Fruit fly (Drosophila melanogaster) whole organism, prepupa: ENCODE data around the gene pigeon.

Experiments used
- Blimp-1 ChIP-seq: fragments of 200-800 bp; sonication (Bioruptor generic); optimal IDR thresholded peaks from 3 replicates; lab custom pipeline; 2017; ENCODE audit warnings: missing biosample characterization, missing genetic modification characterization, mild to moderate bottlenecking, moderate library complexity, missing genetic modification reagents
- CG10631 ChIP-seq: fragments of 200-800 bp; sonication (Bioruptor generic); optimal IDR thresholded peaks from 2 replicates; lab custom pipeline; 2016; ENCODE audit warnings: missing biosample characterization, missing genetic modification characterization
- CG10669 ChIP-seq: fragments of 200-800 bp; sonication (Bioruptor generic); optimal IDR thresholded peaks from 3 replicates; lab custom pipeline; 2018; ENCODE audit warnings: missing biosample characterization, mild to moderate bottlenecking, missing genetic modification characterization, moderate library complexity
- CG11294 ChIP-seq: fragments of 200-800 bp; sonication (Bioruptor generic); IDR thresholded peaks from 2 replicates; pipeline ENCODE4 v1.3.6; 2022; ENCODE audit warnings: missing biosample characterization, missing genetic modification characterization
- CG11762 ChIP-seq: fragments of 200-800 bp; sonication (Bioruptor generic); optimal IDR thresholded peaks from 3 replicates; lab custom pipeline; 2016; ENCODE audit warnings: missing biosample characterization, missing genetic modification characterization; ENCODE audit not compliant: insufficient read depth
- CG11902 ChIP-seq: fragments of 200-800 bp; sonication (Bioruptor generic); optimal IDR thresholded peaks from 3 replicates; lab custom pipeline; 2016; ENCODE audit warnings: missing biosample characterization, missing genetic modification characterization
- CG15336 ChIP-seq: fragments of 200-800 bp; sonication (Bioruptor generic); IDR thresholded peaks from 2 replicates; pipeline ENCODE4 v1.3.6; 2022; ENCODE audit warnings: missing biosample characterization, missing genetic modification characterization
- CG1621 ChIP-seq: fragments of 200-800 bp; sonication (Bioruptor generic); optimal IDR thresholded peaks from 3 replicates; lab custom pipeline; 2018; ENCODE audit warnings: missing biosample characterization, mild to moderate bottlenecking, missing genetic modification characterization
- CG16779 ChIP-seq: fragments of 200-800 bp; sonication (Bioruptor generic); optimal IDR thresholded peaks from 3 replicates; lab custom pipeline; 2017; ENCODE audit warnings: missing biosample characterization, mild to moderate bottlenecking, missing genetic modification characterization
- CG3032 ChIP-seq: fragments of 200-800 bp; optimal IDR thresholded peaks from 2 replicates; lab custom pipeline; 2019; ENCODE audit warnings: missing biosample characterization, mild to moderate bottlenecking, missing genetic modification characterization, moderate library complexity
- CG31627 ChIP-seq: fragments of 200-800 bp; sonication (Bioruptor generic); optimal IDR thresholded peaks from 3 replicates; lab custom pipeline; 2016; ENCODE audit warnings: missing biosample characterization, missing genetic modification characterization
- CG34406 ChIP-seq: fragments of 200-800 bp; sonication (Bioruptor generic); optimal IDR thresholded peaks from 3 replicates; lab custom pipeline; 2016; ENCODE audit warnings: missing biosample characterization, missing genetic modification characterization
- CG3919 ChIP-seq: fragments of 200-800 bp; sonication (Bioruptor generic); optimal IDR thresholded peaks from 3 replicates; lab custom pipeline; 2016; ENCODE audit warnings: missing biosample characterization, missing genetic modification characterization
- CG6163 ChIP-seq: fragments of 200-800 bp; sonication (Bioruptor generic); IDR thresholded peaks from 3 replicates; pipeline ENCODE4 v1.3.6; 2022; ENCODE audit warnings: missing biosample characterization, missing genetic modification characterization
- CG6276 ChIP-seq: fragments of 200-800 bp; sonication (Bioruptor generic); optimal IDR thresholded peaks from 2 replicates; lab custom pipeline; 2017; ENCODE audit warnings: missing biosample characterization, mild to moderate bottlenecking, missing genetic modification characterization
- CG6792 ChIP-seq: fragments of 200-800 bp; sonication (Bioruptor generic); optimal IDR thresholded peaks from 3 replicates; lab custom pipeline; 2016; ENCODE audit warnings: missing biosample characterization, missing genetic modification characterization
- CG6808 ChIP-seq: fragments of 200-800 bp; sonication (Bioruptor generic); optimal IDR thresholded peaks from 3 replicates; lab custom pipeline; 2017; ENCODE audit warnings: missing biosample characterization, missing genetic modification characterization, mild to moderate bottlenecking, moderate library complexity, missing genetic modification reagents
- CG6854 ChIP-seq: fragments of 200-800 bp; sonication (Bioruptor generic); optimal IDR thresholded peaks from 2 replicates; lab custom pipeline; 2017; ENCODE audit warnings: missing biosample characterization, mild to moderate bottlenecking, missing genetic modification characterization
- CG7368 ChIP-seq: fragments of 200-800 bp; sonication (Bioruptor generic); optimal IDR thresholded peaks from 3 replicates; lab custom pipeline; 2016; ENCODE audit warnings: missing biosample characterization, missing genetic modification characterization
- CG8119 ChIP-seq: fragments of 200-800 bp; sonication (Bioruptor generic); IDR thresholded peaks from 3 replicates; pipeline ENCODE4 v1.3.6; 2022; ENCODE audit warnings: missing biosample characterization, missing genetic modification characterization
- CG8319 ChIP-seq: fragments of 200-800 bp; sonication (Bioruptor generic); optimal IDR thresholded peaks from 3 replicates; lab custom pipeline; 2016; ENCODE audit warnings: missing biosample characterization, missing genetic modification characterization
- CG8632 ChIP-seq: fragments of 200-800 bp; sonication (Bioruptor generic); optimal IDR thresholded peaks from 3 replicates; lab custom pipeline; 2016; ENCODE audit warnings: missing biosample characterization, missing genetic modification characterization
- CG9139 ChIP-seq: fragments of 200-800 bp; sonication (Bioruptor generic); optimal IDR thresholded peaks from 3 replicates; lab custom pipeline; 2017; ENCODE audit warnings: missing biosample characterization, mild to moderate bottlenecking, missing genetic modification characterization
- Eip75B ChIP-seq: fragments of 200-800 bp; sonication (Bioruptor generic); optimal IDR thresholded peaks from 3 replicates; lab custom pipeline; 2016; ENCODE audit warnings: missing biosample characterization, missing genetic modification characterization
- Ets96B ChIP-seq: fragments of 200-800 bp; optimal IDR thresholded peaks from 2 replicates; lab custom pipeline; 2019; ENCODE audit warnings: missing biosample characterization, mild to moderate bottlenecking, missing genetic modification characterization, moderate library complexity
- Gug ChIP-seq: fragments of 200-800 bp; sonication (Bioruptor generic); IDR thresholded peaks from 2 replicates; pipeline ENCODE4 v1.3.6; 2022; ENCODE audit warnings: missing biosample characterization, missing genetic modification characterization
- Hr4 ChIP-seq: fragments of 200-800 bp; sonication (Bioruptor generic); optimal IDR thresholded peaks from 3 replicates; lab custom pipeline; 2016; ENCODE audit warnings: missing biosample characterization, missing genetic modification characterization
- Lpt ChIP-seq: fragments of 200-800 bp; sonication (Bioruptor generic); optimal IDR thresholded peaks from 3 replicates; lab custom pipeline; 2016; ENCODE audit warnings: missing biosample characterization, missing genetic modification characterization
- Met ChIP-seq: fragments of 200-800 bp; sonication (Bioruptor generic); optimal IDR thresholded peaks from 3 replicates; lab custom pipeline; 2016; ENCODE audit warnings: missing biosample characterization, missing genetic modification characterization
- OdsH ChIP-seq: fragments of 200-800 bp; sonication (Bioruptor generic); optimal IDR thresholded peaks from 3 replicates; lab custom pipeline; 2016; ENCODE audit warnings: missing biosample characterization, missing genetic modification characterization
- Smox ChIP-seq: fragments of 200-800 bp; sonication (Bioruptor generic); optimal IDR thresholded peaks from 3 replicates; lab custom pipeline; 2016; ENCODE audit warnings: missing biosample characterization, missing genetic modification characterization
- Sox102F ChIP-seq: fragments of 200-800 bp; sonication (Bioruptor generic); optimal IDR thresholded peaks from 2 replicates; lab custom pipeline; 2016; ENCODE audit warnings: missing biosample characterization, mild to moderate bottlenecking, missing genetic modification characterization
- Sox15 ChIP-seq: fragments of 200-800 bp; sonication (Bioruptor generic); optimal IDR thresholded peaks from 3 replicates; lab custom pipeline; 2016; ENCODE audit warnings: missing biosample characterization, missing genetic modification characterization
- achi ChIP-seq: fragments of 200-800 bp; sonication (Bioruptor generic); optimal IDR thresholded peaks from 3 replicates; lab custom pipeline; 2016; ENCODE audit warnings: missing biosample characterization, missing genetic modification characterization
- acj6 ChIP-seq: fragments of 200-800 bp; sonication (Bioruptor generic); optimal IDR thresholded peaks from 3 replicates; lab custom pipeline; 2016; ENCODE audit warnings: missing biosample characterization, missing genetic modification characterization
- cyc ChIP-seq: fragments of 200-800 bp; sonication (Bioruptor generic); optimal IDR thresholded peaks from 3 replicates; lab custom pipeline; 2016; ENCODE audit warnings: missing biosample characterization, missing genetic modification characterization
- dac ChIP-seq: fragments of 200-800 bp; sonication (Bioruptor generic); optimal IDR thresholded peaks from 2 replicates; lab custom pipeline; 2017; ENCODE audit warnings: missing biosample characterization, mild to moderate bottlenecking, missing genetic modification characterization
- dsx ChIP-seq: fragments of 200-800 bp; optimal IDR thresholded peaks from 3 replicates; lab custom pipeline; 2019; ENCODE audit warnings: missing biosample characterization, mild to moderate bottlenecking, missing genetic modification characterization, moderate library complexity; ENCODE audit not compliant: poor library complexity, severe bottlenecking
- eg ChIP-seq: fragments of 200-800 bp; sonication (Bioruptor generic); IDR thresholded peaks from 3 replicates; pipeline ENCODE4 v1.3.6; 2022; ENCODE audit warnings: missing biosample characterization, missing genetic modification characterization
- fd85E ChIP-seq: fragments of 200-800 bp; sonication (Bioruptor generic); optimal IDR thresholded peaks from 3 replicates; lab custom pipeline; 2016; ENCODE audit warnings: missing biosample characterization, missing genetic modification characterization
- fkh ChIP-seq: fragments of 200-800 bp; sonication (Bioruptor generic); optimal IDR thresholded peaks from 3 replicates; lab custom pipeline; 2017; ENCODE audit warnings: missing biosample characterization, mild to moderate bottlenecking, missing genetic modification characterization, moderate library complexity
- lz ChIP-seq: fragments of 200-800 bp; sonication (Bioruptor generic); optimal IDR thresholded peaks from 3 replicates; lab custom pipeline; 2016; ENCODE audit warnings: missing biosample characterization, missing genetic modification characterization
- net ChIP-seq: fragments of 200-800 bp; sonication (Bioruptor generic); optimal IDR thresholded peaks from 3 replicates; lab custom pipeline; 2016; ENCODE audit warnings: missing biosample characterization, missing genetic modification characterization
- pdm3 ChIP-seq: fragments of 200-800 bp; sonication (Bioruptor generic); optimal IDR thresholded peaks from 3 replicates; lab custom pipeline; 2016; ENCODE audit warnings: missing biosample characterization, missing genetic modification characterization
- salr ChIP-seq, 2 experiments: fragments of 200-800 bp; sonication (Bioruptor generic); optimal IDR thresholded peaks; 3 replicates each; lab custom pipeline; 2016 to 2018; ENCODE audit warnings: missing biosample characterization in 2 of 2, missing genetic modification characterization in 2 of 2, mild to moderate bottlenecking in 1 of 2
- spab ChIP-seq: fragments of 200-800 bp; sonication (Bioruptor generic); optimal IDR thresholded peaks from 2 replicates; lab custom pipeline; 2017; ENCODE audit warnings: missing biosample characterization, mild to moderate bottlenecking, missing genetic modification characterization, missing genetic modification reagents
- ss ChIP-seq, 2 experiments: fragments of 200-800 bp; sonication (Bioruptor generic); optimal IDR thresholded peaks; 2 replicates in 1 of 2; 3 replicates in 1 of 2; lab custom pipeline; 2017 to 2018; ENCODE audit warnings: mild to moderate bottlenecking in 2 of 2, missing biosample characterization in 2 of 2, missing genetic modification characterization in 2 of 2, moderate library complexity in 1 of 2
- svp ChIP-seq: fragments of 200-800 bp; sonication (Bioruptor generic); peaks from one replicate; lab custom pipeline; 2016; ENCODE audit warnings: missing biosample characterization, missing genetic modification characterization
- topi ChIP-seq: fragments of 200-800 bp; sonication (Bioruptor generic); optimal IDR thresholded peaks from 3 replicates; lab custom pipeline; 2016; ENCODE audit warnings: missing biosample characterization, missing genetic modification characterization
- vri ChIP-seq: fragments of 200-800 bp; sonication (Bioruptor generic); optimal IDR thresholded peaks from 3 replicates; lab custom pipeline; 2016; ENCODE audit warnings: missing biosample characterization, mild to moderate bottlenecking, missing genetic modification characterization

pigeon gene

dm6 chr2L:19155937-19156736, 29.7 kb upstream of the pigeon start:
- no peak for TF ChIP-seq CG11294 (GFP tag; lab: Robert Waterston, UW)
- TF ChIP-seq CG6276 = peak; percentile 62
- TF ChIP-seq eg = peak; percentile 70
- no peak for TF ChIP-seq cyc
- no peak for TF ChIP-seq CG6854 (GFP tag; lab: Kevin White, UChicago)
- TF ChIP-seq CG3919 (GFP tag; lab: Kevin White, UChicago) = peak; percentile 45
- TF ChIP-seq Lpt = peak; percentile 25
- peak; percentile 94 for TF ChIP-seq CG1621 (tag; lab: Kevin White, UChicago)
- peak; percentile 71 for TF ChIP-seq CG10669 (GFP tag; lab: Kevin White, UChicago)
- TF ChIP-seq salr (GFP tag; optimal IDR thresholded peaks at IDR 0.05; lab: Kevin White, UChicago) = peak; percentile 50 to 70
- no peak for TF ChIP-seq dac
- peak; percentile 49 for TF ChIP-seq CG10631 (GFP tag; lab: Kevin White, UChicago)
- no peak for TF ChIP-seq CG8319
- no peak for TF ChIP-seq lz (GFP tag; lab: Kevin White, UChicago)
- TF ChIP-seq CG9139 (GFP tag; lab: Kevin White, UChicago) = peak; percentile 100
- TF ChIP-seq Sox102F (GFP tag; lab: Kevin White, UChicago) = no peak
- TF ChIP-seq CG6163 (GFP tag; lab: Robert Waterston, UW) = peak; percentile 89
- peak; percentile 11 for TF ChIP-seq CG6792 (GFP tag; lab: Kevin White, UChicago)
- no peak for TF ChIP-seq Smox
- peak; percentile 12 for TF ChIP-seq CG11902 (GFP tag; lab: Kevin White, UChicago)
- no peak for TF ChIP-seq Blimp-1
- TF ChIP-seq vri (GFP tag; lab: Kevin White, UChicago) = no peak
- TF ChIP-seq CG11762 (GFP tag; lab: Kevin White, UChicago) = peak; percentile 18
- TF ChIP-seq Ets96B (tag; lab: Kevin White, UChicago) = peak; percentile 71
- TF ChIP-seq achi (GFP tag; lab: Kevin White, UChicago) = no peak
- TF ChIP-seq fd85E (GFP tag; lab: Kevin White, UChicago) = no peak
- TF ChIP-seq net = peak; percentile 62
- no peak for TF ChIP-seq CG34406
- TF ChIP-seq spab (GFP tag; lab: Kevin White, UChicago) = peak; percentile 89
- peak; percentile 89 for TF ChIP-seq dsx (GFP tag; lab: Kevin White, UChicago)
- TF ChIP-seq Eip75B = peak; percentile 1
- TF ChIP-seq ss (GFP tag; optimal IDR thresholded peaks at IDR 0.05; lab: Kevin White, UChicago) = peak; percentile 100
- peak; percentile 0 for TF ChIP-seq OdsH (GFP tag; lab: Kevin White, UChicago)
- peak; percentile 8 for TF ChIP-seq acj6 (GFP tag; lab: Kevin White, UChicago)
- no peak for TF ChIP-seq CG31627 (GFP tag; lab: Kevin White, UChicago)
- TF ChIP-seq CG15336 = 0 out of 2 replicates have a peak, but pooled peaks have one; percentile 23
- TF ChIP-seq CG16779 (tag; lab: Kevin White, UChicago) = peak; percentile 86
- peak; percentile 70 for TF ChIP-seq CG3032 (tag; lab: Kevin White, UChicago)
- TF ChIP-seq CG8632 (GFP tag; lab: Kevin White, UChicago) = no peak
- TF ChIP-seq Gug (GFP tag; lab: Robert Waterston, UW) = peak; percentile 33; the same call in 1 of the 2 replicates
- no peak for TF ChIP-seq Sox15 (GFP tag; lab: Kevin White, UChicago)
- peak; percentile 89 for TF ChIP-seq svp
- peak; percentile 31 for TF ChIP-seq CG7368
- peak; percentile 33 for TF ChIP-seq pdm3 (GFP tag; lab: Kevin White, UChicago)
- peak; percentile 44 for TF ChIP-seq topi
- peak; percentile 6 for TF ChIP-seq Hr4 (GFP tag; lab: Kevin White, UChicago)
- TF ChIP-seq Met (GFP tag; lab: Kevin White, UChicago) = no peak
- 0 out of 3 replicates have a peak, but pooled peaks have one; percentile 45 for TF ChIP-seq CG8119 (GFP tag; lab: Robert Waterston, UW)
- peak; percentile 96 for TF ChIP-seq CG6808
- no peak for TF ChIP-seq fkh (GFP tag; lab: Kevin White, UChicago)
